Worm (Caenorhabditis elegans): Measurements from ENCODE around the gene Y116F11B.14.

DNA sequence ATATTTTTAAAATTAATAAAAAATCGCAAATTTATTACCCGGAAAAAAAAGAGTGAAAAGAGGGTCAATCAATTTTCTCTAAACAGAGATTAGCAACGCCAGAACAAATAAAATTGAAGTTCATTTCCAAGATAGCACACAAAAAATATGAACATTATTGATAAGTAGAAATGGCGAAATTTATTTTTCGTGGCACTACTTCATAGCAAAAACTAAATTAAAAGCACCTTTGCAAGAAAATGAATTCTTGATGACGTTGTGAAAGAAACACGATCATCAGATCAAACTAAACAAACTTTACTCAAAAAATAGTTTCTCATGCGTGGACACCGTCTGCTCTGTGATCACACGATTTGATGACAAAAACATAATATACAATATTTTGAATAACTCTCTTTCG is 23.3 kb downstream of the Y116F11B.14 start, which contains the start of gene Y60A3A.16:
- TF ChIP-seq snpc-4 (GFP tag; optimal IDR thresholded peaks at IDR 0.05) (no peak), snpc-4 (tag; optimal IDR thresholded peaks at IDR 0.05) (no peak), snpc-3.4 (tag; optimal IDR thresholded peaks at IDR 0.05) (no peak), bed-1 (GFP tag; IDR thresholded peaks at IDR 0.05) (no peak), unc-62 (GFP tag; optimal IDR thresholded peaks at IDR 0.05) (no peak), somi-1 (GFP tag; optimal IDR thresholded peaks at IDR 0.05) (no peak), tbp1 (GFP tag; optimal IDR thresholded peaks at IDR 0.05) (no peak)

Data from whole organism, young adult.